Worm (Caenorhabditis elegans) whole organism, L1 larva: Measurements from ENCODE around the gene str-255.

Experiments
- ceh-82 ChIP-seq, 3 experiments: fragments of 150-350 bp in 1 of 3; sonication (generic microtip) in 2 of 3; optimal IDR thresholded peaks; 2 replicates each; lab custom pipeline; 2014 to 2017; ENCODE audit warnings: missing biosample characterization in 3 of 3, missing genetic modification characterization in 3 of 3
- egl-27 ChIP-seq, 2 experiments: fragments of 150-350 bp in 1 of 2; sonication (generic microtip); optimal IDR thresholded peaks; 3 replicates each; lab custom pipeline; 2017 to 2018; ENCODE audit warnings: missing biosample characterization in 2 of 2, missing genetic modification characterization in 2 of 2, missing genetic modification reagents in 2 of 2
- grh-1 ChIP-seq: fragments of 200-800 bp; sonication (Bioruptor generic); IDR thresholded peaks from 2 replicates; pipeline ENCODE4 v1.3.6; 2022; ENCODE audit warnings: missing genetic modification reagents, missing genetic modification characterization, missing compliant biosample characterization
- lir-3 ChIP-seq: sonication (generic microtip); optimal IDR thresholded peaks from 2 replicates; lab custom pipeline; 2016; ENCODE audit warnings: mild to moderate bottlenecking, missing genetic modification characterization, moderate library complexity, missing compliant biosample characterization; ENCODE audit not compliant: poor library complexity
- mdl-1 ChIP-seq, 2 experiments: fragments of 150-350 bp; optimal IDR thresholded peaks; 2 replicates each; lab custom pipeline; 2014 to 2017; ENCODE audit warnings: missing biosample characterization in 2 of 2, missing genetic modification characterization in 2 of 2, inconsistent platforms in 1 of 2
- rnt-1 ChIP-seq: sonication (generic microtip); optimal IDR thresholded peaks from 2 replicates; lab custom pipeline; 2016; ENCODE audit warnings: mild to moderate bottlenecking, missing genetic modification characterization, moderate library complexity, missing compliant biosample characterization

- TF ChIP-seq grh-1 (GFP tag; lab: Robert Waterston, UW) = no peak
- no peak for TF ChIP-seq egl-27 (tag; optimal IDR thresholded peaks at IDR 0.05; lab: Kevin White, UChicago)
- TF ChIP-seq ceh-82 (tag; optimal IDR thresholded peaks at IDR 0.05; lab: Kevin White, UChicago) = no peak
- TF ChIP-seq lir-3 (tag; lab: Kevin White, UChicago) = no peak
- no peak for TF ChIP-seq rnt-1 (tag; lab: Kevin White, UChicago)
- TF ChIP-seq mdl-1 (tag; optimal IDR thresholded peaks at IDR 0.05; lab: Kevin White, UChicago) = no peak
Observed at ce11 chrV:2139918-2140317, 23.7 kb downstream of the str-255 start, which contains the start of gene F22F7.7.
